Fruit fly (Drosophila melanogaster) whole organism, embryonic: ENCODE results near the gene SecS.

Experiments used
- Abd-B ChIP-seq: fragments of 200-800 bp; sonication (Bioruptor generic); optimal IDR thresholded peaks from 2 replicates; lab custom pipeline; 2018; ENCODE audit warnings: missing biosample characterization, mild to moderate bottlenecking, missing genetic modification characterization, moderate library complexity
- Aef1 ChIP-seq: fragments of 200-800 bp; sonication (Bioruptor generic); IDR thresholded peaks from 3 replicates; pipeline ENCODE4 v1.3.6; 2022; ENCODE audit warnings: missing biosample characterization, missing genetic modification characterization
- B-H2 ChIP-seq: fragments of 200-800 bp; sonication (Bioruptor generic); optimal IDR thresholded peaks from 2 replicates; lab custom pipeline; 2018; ENCODE audit warnings: missing biosample characterization, mild to moderate bottlenecking, missing genetic modification characterization
- CG10321 ChIP-seq: fragments of 200-800 bp; sonication (Bioruptor generic); IDR thresholded peaks from 2 replicates; pipeline ENCODE4 v1.3.6; 2022; ENCODE audit warnings: missing biosample characterization, missing genetic modification characterization
- CG12659 ChIP-seq: fragments of 200-800 bp; sonication (Bioruptor generic); optimal IDR thresholded peaks from 3 replicates; lab custom pipeline; 2017; ENCODE audit warnings: mild to moderate bottlenecking, missing biosample characterization, missing genetic modification reagents, missing genetic modification characterization
- CG14710 ChIP-seq: fragments of 200-800 bp; sonication (Bioruptor generic); optimal IDR thresholded peaks from 3 replicates; lab custom pipeline; 2019; ENCODE audit warnings: missing biosample characterization, mild to moderate bottlenecking, missing genetic modification characterization, moderate library complexity
- CG14965 ChIP-seq: fragments of 200-800 bp; sonication (Bioruptor generic); optimal IDR thresholded peaks from 2 replicates; lab custom pipeline; 2016; ENCODE audit warnings: missing biosample characterization, missing genetic modification characterization, borderline replicate concordance
- CG1603 ChIP-seq: fragments of 200-800 bp; sonication (Bioruptor generic); optimal IDR thresholded peaks from 2 replicates; lab custom pipeline; 2019; ENCODE audit warnings: missing biosample characterization, mild to moderate bottlenecking, missing genetic modification characterization, moderate library complexity
- CG17568 ChIP-seq: fragments of 200-800 bp; sonication (Bioruptor generic); optimal IDR thresholded peaks from 2 replicates; lab custom pipeline; 2018; ENCODE audit warnings: missing biosample characterization, mild to moderate bottlenecking, missing genetic modification characterization, moderate library complexity
- CG42726 ChIP-seq: fragments of 200-800 bp; sonication (Bioruptor generic); IDR thresholded peaks from 2 replicates; pipeline ENCODE4 v1.3.6; 2022; ENCODE audit warnings: missing biosample characterization, missing genetic modification characterization; ENCODE audit not compliant: partially characterized antibody
- CG43689 ChIP-seq: fragments of 200-800 bp; sonication (Bioruptor generic); IDR thresholded peaks from 2 replicates; pipeline ENCODE4 v1.3.6; 2022; ENCODE audit warnings: missing biosample characterization, missing genetic modification characterization
- CG4424 ChIP-seq: fragments of 200-800 bp; sonication (Bioruptor generic); optimal IDR thresholded peaks from 3 replicates; lab custom pipeline; 2016; ENCODE audit warnings: missing biosample characterization, missing genetic modification characterization
- CG8290 ChIP-seq, 3 experiments: fragments of 200-800 bp; sonication (Bioruptor generic); optimal IDR thresholded peaks; 2 replicates each; lab custom pipeline; 2016 to 2019; ENCODE audit warnings: missing biosample characterization in 3 of 3, missing genetic modification characterization in 3 of 3, mild to moderate bottlenecking in 2 of 3, moderate library complexity in 1 of 3
- CG8388 ChIP-seq: fragments of 200-800 bp; sonication (Bioruptor generic); optimal IDR thresholded peaks from 2 replicates; lab custom pipeline; 2019; ENCODE audit warnings: missing biosample characterization, mild to moderate bottlenecking, missing genetic modification characterization, moderate library complexity
- CG9437 ChIP-seq: fragments of 200-800 bp; sonication (Bioruptor generic); optimal IDR thresholded peaks from 2 replicates; lab custom pipeline; 2018; ENCODE audit warnings: missing biosample characterization, mild to moderate bottlenecking, missing genetic modification characterization
- CG9727 ChIP-seq: fragments of 200-800 bp; sonication (Bioruptor generic); optimal IDR thresholded peaks from 3 replicates; lab custom pipeline; 2017; ENCODE audit warnings: missing biosample characterization, mild to moderate bottlenecking, missing genetic modification characterization
- CTCF ChIP-seq: fragments of 200-800 bp; sonication (Bioruptor generic); optimal IDR thresholded peaks from 2 replicates; lab custom pipeline; 2017; ENCODE audit warnings: missing biosample characterization, mild to moderate bottlenecking, missing genetic modification characterization, moderate library complexity
- Chrac-16 ChIP-seq: fragments of 200-800 bp; sonication (Bioruptor generic); optimal IDR thresholded peaks from 3 replicates; lab custom pipeline; 2016; ENCODE audit warnings: missing biosample characterization, missing genetic modification characterization
- CrebB ChIP-seq: fragments of 200-800 bp; sonication (Bioruptor generic); optimal IDR thresholded peaks from 3 replicates; lab custom pipeline; 2018; ENCODE audit warnings: missing biosample characterization, mild to moderate bottlenecking, missing genetic modification characterization
- Gsc ChIP-seq: fragments of 200-800 bp; sonication (Bioruptor generic); IDR thresholded peaks from 2 replicates; pipeline ENCODE4 v1.3.6; 2022; ENCODE audit warnings: missing biosample characterization, missing genetic modification characterization
- HLH4C ChIP-seq: fragments of 200-800 bp; sonication (Bioruptor generic); IDR thresholded peaks from 3 replicates; pipeline ENCODE4 v1.3.6; 2022; ENCODE audit warnings: missing biosample characterization, missing genetic modification characterization; ENCODE audit not compliant: partially characterized antibody
- Jarid2 ChIP-seq: fragments of 200-800 bp; sonication (Bioruptor generic); optimal IDR thresholded peaks from 3 replicates; lab custom pipeline; 2017; ENCODE audit warnings: mild to moderate bottlenecking, missing biosample characterization, missing genetic modification reagents, missing genetic modification characterization
- MTF-1 ChIP-seq: fragments of 200-800 bp; sonication (Bioruptor generic); optimal IDR thresholded peaks from 2 replicates; lab custom pipeline; 2018; ENCODE audit warnings: missing biosample characterization, mild to moderate bottlenecking, missing genetic modification characterization, borderline replicate concordance
- Myb ChIP-seq: fragments of 200-800 bp; sonication (Bioruptor generic); optimal IDR thresholded peaks from 2 replicates; lab custom pipeline; 2016; ENCODE audit warnings: missing biosample characterization, missing genetic modification characterization
- NC2β ChIP-seq: fragments of 200-800 bp; sonication (Bioruptor generic); optimal IDR thresholded peaks from 2 replicates; lab custom pipeline; 2016; ENCODE audit warnings: missing biosample characterization, missing genetic modification characterization
- Opbp ChIP-seq: fragments of 200-800 bp; sonication (Bioruptor generic); IDR thresholded peaks from 3 replicates; pipeline ENCODE4 v1.3.6; 2022; ENCODE audit warnings: missing biosample characterization, missing genetic modification characterization; ENCODE audit not compliant: partially characterized antibody
- Rx ChIP-seq: fragments of 200-800 bp; sonication (Bioruptor generic); IDR thresholded peaks from 2 replicates; pipeline ENCODE4 v1.3.6; 2022; ENCODE audit warnings: missing biosample characterization, missing genetic modification characterization
- Side ChIP-seq: fragments of 200-800 bp; sonication (Bioruptor generic); optimal IDR thresholded peaks from 2 replicates; lab custom pipeline; 2016; ENCODE audit warnings: missing biosample characterization, missing genetic modification characterization
- Sin3A ChIP-seq: fragments of >200 bp; optimal IDR thresholded peaks from 2 replicates; lab custom pipeline; 2018
- Sox100B ChIP-seq: fragments of 200-800 bp; sonication (Bioruptor generic); optimal IDR thresholded peaks from 3 replicates; lab custom pipeline; 2018; ENCODE audit warnings: missing biosample characterization, mild to moderate bottlenecking, missing genetic modification characterization
- Tbp ChIP-seq: fragments of >200 bp; optimal IDR thresholded peaks from 2 replicates; lab custom pipeline; 2018; ENCODE audit warnings: missing biosample characterization, missing genetic modification characterization
- amos ChIP-seq: fragments of 200-800 bp; sonication (Bioruptor generic); IDR thresholded peaks from 2 replicates; pipeline ENCODE4 v1.3.6; 2022; ENCODE audit warnings: missing biosample characterization, missing genetic modification characterization; ENCODE audit not compliant: partially characterized antibody
- ase ChIP-seq: fragments of 200-800 bp; sonication (Bioruptor generic); IDR thresholded peaks from 3 replicates; pipeline ENCODE4 v1.3.6; 2022; ENCODE audit warnings: missing biosample characterization, missing genetic modification characterization
- bsh ChIP-seq, 2 experiments: fragments of 200-800 bp; sonication (Bioruptor generic); optimal IDR thresholded peaks; 2 replicates each; lab custom pipeline; 2017 to 2018; ENCODE audit warnings: mild to moderate bottlenecking in 2 of 2, missing biosample characterization in 2 of 2, missing genetic modification characterization in 2 of 2, moderate library complexity in 1 of 2
- corto ChIP-seq: fragments of 200-800 bp; sonication (Bioruptor generic); optimal IDR thresholded peaks from 2 replicates; lab custom pipeline; 2016; ENCODE audit warnings: missing biosample characterization, mild to moderate bottlenecking, missing genetic modification characterization, moderate library complexity
- crc ChIP-seq: fragments of 200-800 bp; sonication (Bioruptor generic); optimal IDR thresholded peaks from 2 replicates; lab custom pipeline; 2016; ENCODE audit warnings: missing biosample characterization, missing genetic modification characterization
- esg ChIP-seq: fragments of 200-800 bp; sonication (Bioruptor generic); conservative IDR thresholded peaks from 2 replicates; pipeline ENCODE4 v1.3.6; 2022; ENCODE audit warnings: missing biosample characterization, missing genetic modification characterization
- fd3F ChIP-seq: fragments of 200-800 bp; sonication (Bioruptor generic); optimal IDR thresholded peaks from 2 replicates; lab custom pipeline; 2018; ENCODE audit warnings: missing biosample characterization, mild to moderate bottlenecking, missing genetic modification characterization, moderate library complexity
- gcm ChIP-seq: fragments of 200-800 bp; sonication (Bioruptor generic); optimal IDR thresholded peaks from 2 replicates; lab custom pipeline; 2019; ENCODE audit warnings: missing biosample characterization, mild to moderate bottlenecking, missing genetic modification characterization, moderate library complexity
- grau ChIP-seq: fragments of 200-800 bp; optimal IDR thresholded peaks from 3 replicates; lab custom pipeline; 2019; ENCODE audit warnings: missing biosample characterization, mild to moderate bottlenecking, missing genetic modification characterization, moderate library complexity
- hbn ChIP-seq: fragments of 200-800 bp; sonication (Bioruptor generic); IDR thresholded peaks from 2 replicates; pipeline ENCODE4 v1.3.6; 2022; ENCODE audit warnings: missing biosample characterization, missing genetic modification characterization; ENCODE audit not compliant: partially characterized antibody
- lab ChIP-seq: fragments of 200-800 bp; sonication (Bioruptor generic); optimal IDR thresholded peaks from 3 replicates; lab custom pipeline; 2017; ENCODE audit warnings: missing biosample characterization, missing genetic modification characterization, mild to moderate bottlenecking, moderate library complexity, missing genetic modification reagents
- lmd ChIP-seq: fragments of 200-800 bp; sonication (Bioruptor generic); IDR thresholded peaks from 2 replicates; pipeline ENCODE4 v1.3.6; 2022; ENCODE audit warnings: missing biosample characterization, missing genetic modification characterization
- oc ChIP-seq: fragments of 200-800 bp; sonication (Bioruptor generic); optimal IDR thresholded peaks from 2 replicates; lab custom pipeline; 2018; ENCODE audit warnings: missing biosample characterization, mild to moderate bottlenecking, missing genetic modification characterization, moderate library complexity
- org-1 ChIP-seq: fragments of 200-800 bp; sonication (Bioruptor generic); optimal IDR thresholded peaks from 2 replicates; lab custom pipeline; 2017; ENCODE audit warnings: missing biosample characterization, missing genetic modification characterization
- peb ChIP-seq: fragments of 200-800 bp; sonication (Bioruptor generic); IDR thresholded peaks from 2 replicates; pipeline ENCODE4 v1.3.6; 2022; ENCODE audit warnings: missing biosample characterization, missing genetic modification characterization
- sisA ChIP-seq: fragments of 200-800 bp; sonication (Bioruptor generic); IDR thresholded peaks from 2 replicates; pipeline ENCODE4 v1.3.6; 2022; ENCODE audit warnings: missing biosample characterization, missing genetic modification characterization
- stc ChIP-seq: fragments of 200-800 bp; sonication (Bioruptor generic); IDR thresholded peaks from 2 replicates; pipeline ENCODE4 v1.3.6; 2022; ENCODE audit warnings: missing biosample characterization, missing genetic modification characterization
- tna ChIP-seq: fragments of 200-800 bp; sonication (Bioruptor generic); IDR thresholded peaks from 2 replicates; pipeline ENCODE4 v1.3.6; 2022; ENCODE audit warnings: missing biosample characterization, missing genetic modification characterization; ENCODE audit not compliant: partially characterized antibody
- wek ChIP-seq: fragments of 200-800 bp; sonication (Bioruptor generic); optimal IDR thresholded peaks from 3 replicates; lab custom pipeline; 2018; ENCODE audit warnings: missing biosample characterization, mild to moderate bottlenecking, missing genetic modification characterization, moderate library complexity

SecS gene

dm6 chr3R:5591398-5591853, 9.8 kb upstream of the SecS start, which contains the start of the genes noi and Vha26 (continued):
- peak; percentile 81 for TF ChIP-seq CG12659
- TF ChIP-seq lmd (GFP tag; lab: Robert Waterston, UW) = no peak
- TF ChIP-seq CG14710 (tag; lab: Kevin White, UChicago) = peak; percentile 99
- TF ChIP-seq B-H2 (GFP tag; lab: Kevin White, UChicago) = no peak
- no peak for TF ChIP-seq Tbp
- peak; percentile 65 for TF ChIP-seq Sin3A (lab: Kevin White, UChicago)
- TF ChIP-seq Abd-B (GFP tag; lab: Kevin White, UChicago) = no peak
- TF ChIP-seq CG9437 (GFP tag; lab: Kevin White, UChicago) = no peak
- TF ChIP-seq tna (GFP tag; lab: Robert Waterston, UW) = no peak
- no peak for TF ChIP-seq oc
- TF ChIP-seq CG17568 = no peak
- TF ChIP-seq CG1603 (tag; lab: Kevin White, UChicago) = peak; percentile 85
- peak; percentile 31; the same call in 1 of the 2 replicates for TF ChIP-seq sisA (GFP tag; lab: Robert Waterston, UW)
- TF ChIP-seq crc (GFP tag; lab: Kevin White, UChicago) = no peak
- no peak for TF ChIP-seq Chrac-16 (GFP tag; lab: Kevin White, UChicago)
- TF ChIP-seq fd3F (GFP tag; lab: Kevin White, UChicago) = peak; percentile 20
- peak; percentile 3 for TF ChIP-seq CG4424 (GFP tag; lab: Kevin White, UChicago)
- 0 out of 3 replicates have a peak, but pooled peaks have one; percentile 8 for TF ChIP-seq ase (GFP tag; lab: Robert Waterston, UW)
- TF ChIP-seq CG8290 (GFP tag; optimal IDR thresholded peaks at IDR 0.05; lab: Kevin White, UChicago) = peak; percentile 54
- TF ChIP-seq CG8290 (tag; optimal IDR thresholded peaks at IDR 0.05; lab: Kevin White, UChicago) = peak in 1 of 2 experiments; percentile 28
- no peak for TF ChIP-seq peb (GFP tag; lab: Robert Waterston, UW)
- TF ChIP-seq HLH4C (GFP tag; lab: Robert Waterston, UW) = peak; percentile 69
- no peak for TF ChIP-seq Sox100B (GFP tag; lab: Kevin White, UChicago)
- peak; percentile 63 for TF ChIP-seq Myb
- no peak; the same call in 2 of the 3 replicates for TF ChIP-seq Opbp (GFP tag; lab: Robert Waterston, UW)
- no peak for TF ChIP-seq CrebB
- TF ChIP-seq bsh (GFP tag; optimal IDR thresholded peaks at IDR 0.05; lab: Kevin White, UChicago) = peak in 1 of 2 experiments; percentile 30
- no peak for TF ChIP-seq gcm (GFP tag; lab: Kevin White, UChicago)
- TF ChIP-seq amos (GFP tag; lab: Robert Waterston, UW) = peak; percentile 59
- no peak for TF ChIP-seq lab
- no peak for TF ChIP-seq Jarid2 (GFP tag; lab: Kevin White, UChicago)
- no peak for TF ChIP-seq CG14965
- TF ChIP-seq CTCF (GFP tag; lab: Kevin White, UChicago) = peak; percentile 7
- no peak for TF ChIP-seq Side (GFP tag; lab: Kevin White, UChicago)
- no peak for TF ChIP-seq Rx (GFP tag; lab: Robert Waterston, UW)
- no peak for TF ChIP-seq CG42726 (GFP tag; lab: Robert Waterston, UW)
- peak; percentile 72 for TF ChIP-seq grau (tag; lab: Kevin White, UChicago)
- TF ChIP-seq CG9727 (GFP tag; lab: Kevin White, UChicago) = peak; percentile 60
- TF ChIP-seq hbn (GFP tag; lab: Robert Waterston, UW) = 0 out of 2 replicates have a peak, but pooled peaks have one; percentile 27
- TF ChIP-seq stc = no peak
- no peak for TF ChIP-seq CG43689 (GFP tag; lab: Robert Waterston, UW)
- TF ChIP-seq CG10321 (GFP tag; lab: Robert Waterston, UW) = no peak
- no peak for TF ChIP-seq esg (GFP tag; lab: Robert Waterston, UW)
- TF ChIP-seq corto (GFP tag; lab: Kevin White, UChicago) = no peak
- no peak for TF ChIP-seq CG8388 (GFP tag; lab: Kevin White, UChicago)
- TF ChIP-seq NC2β (GFP tag; lab: Kevin White, UChicago) = no peak
- TF ChIP-seq org-1 = no peak
- TF ChIP-seq Aef1 (GFP tag; lab: Robert Waterston, UW) = 0 out of 3 replicates have a peak, but pooled peaks have one; percentile 25
- no peak for TF ChIP-seq wek
- no peak for TF ChIP-seq Gsc (GFP tag; lab: Robert Waterston, UW)
- no peak for TF ChIP-seq MTF-1
